Fruit fly (Drosophila melanogaster): ENCODE measurements around the gene Jhbp12.

- no peak for TF ChIP-seq Abd-B (GFP tag; optimal IDR thresholded peaks at IDR 0.05)
- no peak for TF ChIP-seq Myc (optimal IDR thresholded peaks at IDR 0.05)
- no peak for TF ChIP-seq usp (GFP tag; optimal IDR thresholded peaks at IDR 0.05)
- no peak for TF ChIP-seq Sp1 (GFP tag; optimal IDR thresholded peaks at IDR 0.05)
Measured at dm6 chr3R:24568251-24568932, 43.8 kb downstream of the Jhbp12 start.

Measured in whole organism, wandering third instar larva.